Worm (Caenorhabditis elegans) whole organism, early embryonic: ENCODE measurements around the gene ZC404.15.

Experiments used
- F13C5.2 ChIP-seq: sonication (generic microtip); optimal IDR thresholded peaks from 2 replicates; lab custom pipeline; 2017; ENCODE audit warnings: mild to moderate bottlenecking, missing genetic modification characterization, inconsistent platforms, missing compliant biosample characterization
- aly-1 ChIP-seq: sonication (generic microtip); optimal IDR thresholded peaks from 2 replicates; lab custom pipeline; 2016; ENCODE audit warnings: missing genetic modification characterization, missing compliant biosample characterization
- ama-1 ChIP-seq: fragments of 150-350 bp; optimal IDR thresholded peaks from 2 replicates; lab custom pipeline; 2014
- flt-1 ChIP-seq: fragments of 200-800 bp; sonication (Bioruptor generic); IDR thresholded peaks from 2 replicates; pipeline ENCODE4 v1.3.6; 2022; ENCODE audit warnings: missing genetic modification characterization, missing compliant biosample characterization
- hmbx-1 ChIP-seq: sonication (generic microtip); optimal IDR thresholded peaks from 2 replicates; lab custom pipeline; 2016; ENCODE audit warnings: mild to moderate bottlenecking, missing genetic modification characterization, missing compliant biosample characterization
- hmg-4 ChIP-seq: fragments of 200-800 bp; sonication (Bioruptor generic); optimal IDR thresholded peaks from 2 replicates; lab custom pipeline; 2018; ENCODE audit warnings: mild to moderate bottlenecking, missing genetic modification characterization, missing compliant biosample characterization
- hnd-1 ChIP-seq: sonication (generic microtip); optimal IDR thresholded peaks from 2 replicates; lab custom pipeline; 2016; ENCODE audit warnings: missing genetic modification characterization, missing compliant biosample characterization
- pes-1 ChIP-seq: fragments of 200-800 bp; sonication (Bioruptor generic); IDR thresholded peaks from 2 replicates; pipeline ENCODE4 v1.3.6; 2022; ENCODE audit warnings: missing genetic modification reagents, missing genetic modification characterization, missing compliant biosample characterization
- scrt-1 ChIP-seq: fragments of 200-800 bp; sonication (Bioruptor generic); IDR thresholded peaks from 2 replicates; pipeline ENCODE4 v1.3.6; 2022; ENCODE audit warnings: missing genetic modification characterization, missing compliant biosample characterization
- sea-1 ChIP-seq: fragments of 200-800 bp; sonication (Bioruptor generic); conservative IDR thresholded peaks from 2 replicates; pipeline ENCODE4 v1.3.6; 2022; ENCODE audit warnings: missing genetic modification characterization, missing compliant biosample characterization
- tbx-37 ChIP-seq: fragments of 200-800 bp; sonication (Bioruptor generic); conservative IDR thresholded peaks from 2 replicates; pipeline ENCODE4 v1.3.6; 2022; ENCODE audit warnings: missing genetic modification reagents, missing genetic modification characterization, missing compliant biosample characterization

DNA sequence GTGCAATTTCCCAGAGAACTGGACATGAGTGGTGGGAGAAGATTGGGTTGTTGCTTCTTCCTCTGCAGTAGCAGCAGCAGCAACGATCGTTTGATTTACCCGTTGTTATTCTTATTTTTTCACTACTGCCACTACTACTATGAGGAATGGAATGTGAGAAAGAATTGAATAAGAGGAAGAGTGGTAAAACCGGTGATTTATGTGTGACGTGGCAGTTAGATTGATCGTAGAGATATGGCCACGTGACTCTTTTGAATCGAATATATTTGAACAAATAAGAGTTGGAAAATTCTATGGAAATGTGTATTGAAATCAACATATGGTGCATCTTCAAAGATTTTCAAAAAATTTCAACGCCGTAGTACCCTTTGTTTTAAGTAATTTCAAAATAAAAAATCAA is 16.0 kb downstream of the ZC404.15 start:
- TF ChIP-seq F13C5.2 (tag; lab: Kevin White, UChicago) (no peak), hmg-4 (GFP tag; lab: Kevin White, UChicago) (no peak), tbx-37 (GFP tag; lab: Robert Waterston, UW) (no peak), ama-1 (lab: Kevin White, UChicago) (no peak), pes-1 (GFP tag; lab: Robert Waterston, UW) (no peak), sea-1 (GFP tag; lab: Robert Waterston, UW) (no peak), hnd-1 (tag; lab: Kevin White, UChicago) (no peak), aly-1 (tag; lab: Kevin White, UChicago) (no peak), hmbx-1 (tag; lab: Kevin White, UChicago) (no peak), flt-1 (GFP tag; lab: Robert Waterston, UW) (no peak), scrt-1 (no peak)
